Fruit fly (Drosophila melanogaster): ENCODE results near the gene Unc-115b.

DNA sequence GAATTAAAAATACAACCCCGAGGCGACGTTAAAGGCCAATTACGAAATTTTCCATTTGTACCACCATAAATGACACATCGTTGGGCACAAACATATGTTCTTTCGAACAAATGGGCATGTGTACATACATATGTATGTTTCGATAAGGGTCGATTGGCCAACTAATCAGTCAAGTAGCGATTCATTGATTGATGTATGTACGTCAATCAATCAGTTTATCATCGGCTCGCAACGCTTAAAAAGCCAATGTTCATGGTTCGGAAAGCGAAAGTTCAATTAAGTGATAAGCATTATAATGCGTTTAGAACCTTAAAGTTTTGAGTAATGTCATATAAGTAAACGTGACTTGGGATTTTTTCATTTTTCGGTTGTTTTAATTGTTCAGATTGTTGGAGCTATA, 48.0 kb downstream of the Unc-115b start:
- no peak for TF ChIP-seq GATAd (GFP tag; optimal IDR thresholded peaks at IDR 0.05)
- no peak for TF ChIP-seq Myc (optimal IDR thresholded peaks at IDR 0.05)
- no peak for TF ChIP-seq usp (GFP tag; optimal IDR thresholded peaks at IDR 0.05)
- no peak for TF ChIP-seq psq (GFP tag; optimal IDR thresholded peaks at IDR 0.05)
- no peak for TF ChIP-seq lola (GFP tag; optimal IDR thresholded peaks at IDR 0.05)
- TF ChIP-seq Sp1 (GFP tag; optimal IDR thresholded peaks at IDR 0.05): no peak
- no peak for TF ChIP-seq rgr (GFP tag; optimal IDR thresholded peaks at IDR 0.05)
- TF ChIP-seq ey (GFP tag; optimal IDR thresholded peaks at IDR 0.05): no peak
